Fruit fly (Drosophila melanogaster): ENCODE measurements around the gene CG10565.

The CG10565 gene

dm6 chr3L:21176276-21176934 is 40.3 kb upstream of the CG10565 start:
- TF ChIP-seq Dfd (GFP tag; optimal IDR thresholded peaks at IDR 0.05) = no peak
- no peak for TF ChIP-seq Mio (GFP tag; optimal IDR thresholded peaks at IDR 0.05)
- no peak for TF ChIP-seq dmrt93B (GFP tag; optimal IDR thresholded peaks at IDR 0.05)
- TF ChIP-seq sage (GFP tag; optimal IDR thresholded peaks at IDR 0.05) = no peak
- TF ChIP-seq dsf (GFP tag; optimal IDR thresholded peaks at IDR 0.05; ENCODE audit: borderline replicate concordance) = no peak
- no peak for TF ChIP-seq GATAd (GFP tag; optimal IDR thresholded peaks at IDR 0.05)
- no peak for TF ChIP-seq CG32264 (GFP tag; optimal IDR thresholded peaks at IDR 0.05)
- TF ChIP-seq OdsH (GFP tag; optimal IDR thresholded peaks at IDR 0.05) = no peak
- TF ChIP-seq N (GFP tag; optimal IDR thresholded peaks at IDR 0.05) = no peak
- no peak for TF ChIP-seq Hr78 (GFP tag; optimal IDR thresholded peaks at IDR 0.05)
- TF ChIP-seq lola (GFP tag; optimal IDR thresholded peaks at IDR 0.05) = no peak
- TF ChIP-seq Vsx2 (GFP tag; optimal IDR thresholded peaks at IDR 0.05; ENCODE audit: partially characterized antibody) = no peak
- no peak for TF ChIP-seq pan (optimal IDR thresholded peaks at IDR 0.05)
- no peak for TF ChIP-seq usp (GFP tag; optimal IDR thresholded peaks at IDR 0.05)
- TF ChIP-seq Hnf4 (GFP tag; optimal IDR thresholded peaks at IDR 0.05) = no peak
- no peak for TF ChIP-seq ey (GFP tag; optimal IDR thresholded peaks at IDR 0.05)
- no peak for TF ChIP-seq Hr83 (GFP tag; optimal IDR thresholded peaks at IDR 0.05; ENCODE audit: poor library complexity, severe bottlenecking)

DNA sequence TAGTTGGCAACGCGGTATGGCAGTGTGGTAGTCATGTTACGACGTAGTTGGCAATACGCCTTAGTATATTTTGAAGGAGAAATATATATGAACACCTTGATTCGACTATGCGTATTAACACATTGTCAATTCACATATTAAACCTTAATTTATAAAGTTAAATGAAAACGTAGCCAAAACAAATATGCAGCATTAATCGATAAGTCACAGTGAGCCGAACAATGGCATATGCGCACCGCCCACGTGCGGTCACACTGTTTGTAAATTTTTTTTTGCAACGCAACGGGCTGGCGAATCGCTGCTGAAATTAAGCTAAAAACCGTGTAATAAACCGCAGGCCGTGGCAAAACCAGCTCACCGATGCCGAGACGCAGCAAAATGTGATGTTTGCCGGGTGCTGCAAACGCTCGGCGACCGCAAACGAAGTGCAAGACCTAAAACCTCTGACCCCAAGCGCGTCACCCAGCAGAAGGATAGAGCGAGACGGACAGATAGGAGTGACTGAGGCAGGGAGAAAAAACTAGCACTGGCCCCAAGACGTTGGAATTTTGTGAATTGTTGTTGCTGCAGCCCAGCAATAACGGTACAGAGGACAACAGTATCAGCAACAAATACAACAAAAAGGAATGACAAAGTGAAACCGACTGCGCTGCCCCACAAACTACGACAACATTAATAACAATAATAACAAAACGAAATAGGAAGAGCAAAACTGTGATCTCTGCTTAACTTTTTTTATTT is 39.5 kb upstream of the CG10565 start:
- TF ChIP-seq Myc (optimal IDR thresholded peaks at IDR 0.05) (peak; percentile 84), Hr83 (GFP tag; optimal IDR thresholded peaks at IDR 0.05; ENCODE audit: poor library complexity, severe bottlenecking) (no peak), Rel (GFP tag; optimal IDR thresholded peaks at IDR 0.05) (no peak), Rel (tag; optimal IDR thresholded peaks at IDR 0.05) (peak; percentile 79), br (GFP tag; optimal IDR thresholded peaks at IDR 0.05) (peak; percentile 17), h (GFP tag; optimal IDR thresholded peaks at IDR 0.05) (no peak), Mio (GFP tag; optimal IDR thresholded peaks at IDR 0.05) (no peak), Vsx2 (GFP tag; optimal IDR thresholded peaks at IDR 0.05; ENCODE audit: partially characterized antibody) (no peak), Sp1 (GFP tag; optimal IDR thresholded peaks at IDR 0.05) (peak; percentile 5)

dm6 chr3L:21174962-21175361 is 38.8 kb upstream of the CG10565 start:
- TF ChIP-seq GATAd (GFP tag; optimal IDR thresholded peaks at IDR 0.05) (no peak), Rel (GFP tag; optimal IDR thresholded peaks at IDR 0.05) (no peak), Rel (tag; optimal IDR thresholded peaks at IDR 0.05) (no peak), jim (GFP tag; optimal IDR thresholded peaks at IDR 0.05) (no peak), sv (GFP tag; optimal IDR thresholded peaks at IDR 0.05) (no peak), dl (GFP tag; optimal IDR thresholded peaks at IDR 0.05; ENCODE audit: insufficient read depth in 1 of 2, partially characterized antibody in 2 of 2) (no peak), tai (GFP tag; optimal IDR thresholded peaks at IDR 0.05) (no peak), brk (GFP tag; optimal IDR thresholded peaks at IDR 0.05) (no peak), ey (GFP tag; optimal IDR thresholded peaks at IDR 0.05) (no peak), br (GFP tag; optimal IDR thresholded peaks at IDR 0.05) (no peak), rgr (GFP tag; optimal IDR thresholded peaks at IDR 0.05) (no peak), Sp1 (GFP tag; optimal IDR thresholded peaks at IDR 0.05) (no peak), Mio (GFP tag; optimal IDR thresholded peaks at IDR 0.05) (no peak), Jra (GFP tag; optimal IDR thresholded peaks at IDR 0.05) (no peak), woc (GFP tag; optimal IDR thresholded peaks at IDR 0.05) (no peak), OdsH (GFP tag; optimal IDR thresholded peaks at IDR 0.05) (no peak)

dm6 chr3L:21172527-21173253 is 36.5 kb upstream of the CG10565 start, which contains the start of the genes chb and AsnS:
Gene chb, plus strand, starts transcription at chr3L:21172853.
Gene AsnS, plus strand, starts transcription at chr3L:21173118.
- TF ChIP-seq CG32264 (GFP tag; optimal IDR thresholded peaks at IDR 0.05) (peak; percentile 64), Mio (GFP tag; optimal IDR thresholded peaks at IDR 0.05) (no peak), woc (GFP tag; optimal IDR thresholded peaks at IDR 0.05) (peak; percentile 87), psq (GFP tag; optimal IDR thresholded peaks at IDR 0.05) (peak; percentile 65), br (GFP tag; optimal IDR thresholded peaks at IDR 0.05) (peak; percentile 77), foxo (GFP tag; optimal IDR thresholded peaks at IDR 0.05) (peak in 1 of 2 experiments; percentile 87), Rel (GFP tag; optimal IDR thresholded peaks at IDR 0.05) (no peak), Rel (tag; optimal IDR thresholded peaks at IDR 0.05) (peak; percentile 9), Hr83 (GFP tag; optimal IDR thresholded peaks at IDR 0.05; ENCODE audit: poor library complexity, severe bottlenecking) (peak; percentile 35), Abd-B (GFP tag; optimal IDR thresholded peaks at IDR 0.05) (no peak), sage (GFP tag; optimal IDR thresholded peaks at IDR 0.05) (peak; percentile 38), Vsx2 (GFP tag; optimal IDR thresholded peaks at IDR 0.05; ENCODE audit: partially characterized antibody) (no peak), CrebA (GFP tag; optimal IDR thresholded peaks at IDR 0.05; ENCODE audit: borderline replicate concordance) (peak; percentile 41), jim (GFP tag; optimal IDR thresholded peaks at IDR 0.05) (no peak), OdsH (GFP tag; optimal IDR thresholded peaks at IDR 0.05) (peak; percentile 86), Dif (GFP tag; optimal IDR thresholded peaks at IDR 0.05; ENCODE audit: partially characterized antibody) (no peak), GATAd (GFP tag; optimal IDR thresholded peaks at IDR 0.05) (no peak), dl (GFP tag; optimal IDR thresholded peaks at IDR 0.05; ENCODE audit: insufficient read depth in 1 of 2, partially characterized antibody in 2 of 2) (peak in 1 of 2 experiments; percentile 8), Jra (GFP tag; optimal IDR thresholded peaks at IDR 0.05) (peak; percentile 42), rgr (GFP tag; optimal IDR thresholded peaks at IDR 0.05) (peak; percentile 92), HLH106 (tag; optimal IDR thresholded peaks at IDR 0.05) (peak; percentile 87), h (GFP tag; optimal IDR thresholded peaks at IDR 0.05) (peak; percentile 87), CG9705 (GFP tag; optimal IDR thresholded peaks at IDR 0.05) (no peak), Dfd (GFP tag; optimal IDR thresholded peaks at IDR 0.05) (no peak), pan (optimal IDR thresholded peaks at IDR 0.05) (no peak)
